Worm (Caenorhabditis elegans) whole organism, L4/young adult: Measurements from ENCODE around the gene K09E9.1.

Source experiments
- dao-5 ChIP-seq: sonication (generic microtip); optimal IDR thresholded peaks from 2 replicates; lab custom pipeline; 2016; ENCODE audit warnings: missing genotype, missing genetic modification characterization, moderate library complexity, missing compliant biosample characterization
- him-1 ChIP-seq: sonication (generic microtip); optimal IDR thresholded peaks from 2 replicates; lab custom pipeline; 2016; ENCODE audit warnings: missing genotype, missing genetic modification reagents, missing genetic modification characterization, missing compliant biosample characterization

DNA sequence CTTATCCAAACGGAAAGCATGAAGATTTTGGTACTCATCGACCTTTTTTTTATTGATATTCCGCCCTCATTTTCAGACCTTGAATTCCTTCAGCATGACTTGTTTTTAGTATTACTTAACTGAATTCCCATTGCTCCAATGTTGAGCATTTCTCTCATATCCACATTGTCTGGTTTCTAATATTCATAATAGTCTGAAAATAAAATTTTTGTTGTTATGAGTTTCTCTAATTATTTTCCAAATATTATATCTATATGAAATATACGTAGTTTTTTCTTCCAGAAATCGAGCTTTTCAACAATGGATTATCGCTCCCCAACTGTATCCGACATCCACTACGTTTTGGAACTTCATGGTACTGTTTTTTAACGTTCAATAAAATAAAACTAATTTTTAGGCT lies 22.3 kb downstream of the K09E9.1 start, which contains the start of gene H08J19.1:
- TF ChIP-seq dao-5 (no peak), him-1 (tag; lab: Kevin White, UChicago) (no peak)
